Fruit fly (Drosophila melanogaster) whole organism, embryonic: ENCODE data around the gene CG42404.

Experiments used
- CG10267 ChIP-seq: fragments of 200-800 bp; sonication (Bioruptor generic); optimal IDR thresholded peaks from 2 replicates; lab custom pipeline; 2018; ENCODE audit warnings: missing biosample characterization, mild to moderate bottlenecking, missing genetic modification characterization, moderate library complexity
- CG14441 ChIP-seq: fragments of 200-800 bp; sonication (Bioruptor generic); IDR thresholded peaks from 2 replicates; pipeline ENCODE4 v1.3.6; 2022; ENCODE audit warnings: missing biosample characterization, missing genetic modification characterization
- CG17829 ChIP-seq: fragments of 200-800 bp; optimal IDR thresholded peaks from 2 replicates; lab custom pipeline; 2019; ENCODE audit warnings: missing biosample characterization, mild to moderate bottlenecking, missing genetic modification characterization, moderate library complexity
- CG32532 ChIP-seq: fragments of 200-800 bp; sonication (Bioruptor generic); IDR thresholded peaks from 2 replicates; pipeline ENCODE4 v1.3.6; 2022; ENCODE audit warnings: missing biosample characterization, missing genetic modification characterization
- CG34224 ChIP-seq: fragments of 200-800 bp; sonication (Bioruptor generic); IDR thresholded peaks from 3 replicates; pipeline ENCODE4 v1.3.6; 2022; ENCODE audit warnings: missing biosample characterization, missing genetic modification characterization; ENCODE audit not compliant: partially characterized antibody
- D19A ChIP-seq: fragments of 200-800 bp; optimal IDR thresholded peaks from 3 replicates; lab custom pipeline; 2019; ENCODE audit warnings: missing biosample characterization, mild to moderate bottlenecking, missing genetic modification characterization, moderate library complexity
- Dbx ChIP-seq: fragments of 200-800 bp; sonication (Bioruptor generic); IDR thresholded peaks from 3 replicates; pipeline ENCODE4 v1.3.6; 2022; ENCODE audit warnings: missing biosample characterization, missing genetic modification characterization
- Hr78 ChIP-seq, 2 experiments: fragments of 200-800 bp in 1 of 2; fragments of >200 bp in 1 of 2; sonication (Bioruptor generic) in 1 of 2; optimal IDR thresholded peaks; 2 replicates each; lab custom pipeline; 2017 to 2019; ENCODE audit warnings: missing biosample characterization in 2 of 2, missing genetic modification characterization in 2 of 2, mild to moderate bottlenecking in 1 of 2, moderate library complexity in 1 of 2
- MTF-1 ChIP-seq: fragments of 200-800 bp; sonication (Bioruptor generic); optimal IDR thresholded peaks from 2 replicates; lab custom pipeline; 2018; ENCODE audit warnings: missing biosample characterization, mild to moderate bottlenecking, missing genetic modification characterization, borderline replicate concordance
- Meics ChIP-seq: fragments of 200-800 bp; sonication (Bioruptor generic); optimal IDR thresholded peaks from 2 replicates; lab custom pipeline; 2017; ENCODE audit warnings: missing biosample characterization, mild to moderate bottlenecking, missing genetic modification characterization
- lbe ChIP-seq: fragments of 200-800 bp; sonication (Bioruptor generic); optimal IDR thresholded peaks from 2 replicates; lab custom pipeline; 2016; ENCODE audit warnings: missing biosample characterization, mild to moderate bottlenecking, missing genetic modification characterization
- maf-S ChIP-seq: fragments of 200-800 bp; sonication (Bioruptor generic); optimal IDR thresholded peaks from 2 replicates; lab custom pipeline; 2016; ENCODE audit warnings: missing biosample characterization, missing genetic modification characterization
- sob ChIP-seq: fragments of 200-800 bp; sonication (Bioruptor generic); IDR thresholded peaks from 2 replicates; pipeline ENCODE4 v1.3.6; 2022; ENCODE audit warnings: missing biosample characterization, missing genetic modification characterization

- no peak for TF ChIP-seq lbe (GFP tag; lab: Kevin White, UChicago)
- TF ChIP-seq Dbx = 0 out of 3 replicates have a peak, but pooled peaks have one; percentile 15
- no peak for TF ChIP-seq MTF-1 (GFP tag; lab: Kevin White, UChicago)
- no peak for TF ChIP-seq D19A (tag; lab: Kevin White, UChicago)
- no peak for TF ChIP-seq maf-S
- TF ChIP-seq CG32532 (GFP tag; lab: Robert Waterston, UW) = peak; percentile 10; the same call in 1 of the 2 replicates
- TF ChIP-seq CG17829 (tag; lab: Kevin White, UChicago) = peak; percentile 38
- peak; percentile 77 for TF ChIP-seq CG34224 (GFP tag; lab: Robert Waterston, UW)
- TF ChIP-seq sob (GFP tag; lab: Robert Waterston, UW) = no peak
- no peak for TF ChIP-seq Meics (GFP tag; lab: Kevin White, UChicago)
- no peak for TF ChIP-seq Hr78 (GFP tag; optimal IDR thresholded peaks at IDR 0.05; lab: Kevin White, UChicago)
- peak; percentile 58 for TF ChIP-seq CG10267
- no peak for TF ChIP-seq CG14441 (GFP tag; lab: Robert Waterston, UW)
These were observed 36.4 kb upstream of the CG42404 start, which contains the start of the genes CG6654 and CG4210 for dm6 chr3R:15213362-15213989.
